Worm (Caenorhabditis elegans) whole organism, early embryonic: Measurements from ENCODE around the gene T05D4.2.

ENCODE experiments used
- B0310.2 ChIP-seq: sonication (generic microtip); optimal IDR thresholded peaks from 2 replicates; lab custom pipeline; 2016; ENCODE audit warnings: mild to moderate bottlenecking, missing genetic modification characterization, missing compliant biosample characterization
- F13C5.2 ChIP-seq: sonication (generic microtip); optimal IDR thresholded peaks from 2 replicates; lab custom pipeline; 2017; ENCODE audit warnings: mild to moderate bottlenecking, missing genetic modification characterization, inconsistent platforms, missing compliant biosample characterization
- aly-1 ChIP-seq: sonication (generic microtip); optimal IDR thresholded peaks from 2 replicates; lab custom pipeline; 2016; ENCODE audit warnings: missing genetic modification characterization, missing compliant biosample characterization
- ama-1 ChIP-seq: fragments of 150-350 bp; optimal IDR thresholded peaks from 2 replicates; lab custom pipeline; 2014
- ceh-13 ChIP-seq: fragments of 200-800 bp; sonication (Bioruptor generic); optimal IDR thresholded peaks from 2 replicates; lab custom pipeline; 2018; ENCODE audit warnings: mild to moderate bottlenecking, missing genetic modification characterization, missing compliant biosample characterization
- ceh-36 ChIP-seq: sonication (generic microtip); optimal IDR thresholded peaks from 2 replicates; lab custom pipeline; 2016; ENCODE audit warnings: missing genetic modification characterization, inconsistent platforms, missing compliant biosample characterization
- ets-7 ChIP-seq: sonication (generic microtip); optimal IDR thresholded peaks from 2 replicates; lab custom pipeline; 2016; ENCODE audit warnings: missing genotype, missing genetic modification characterization, missing compliant biosample characterization
- flt-1 ChIP-seq: fragments of 200-800 bp; sonication (Bioruptor generic); IDR thresholded peaks from 2 replicates; pipeline ENCODE4 v1.3.6; 2022; ENCODE audit warnings: missing genetic modification characterization, missing compliant biosample characterization
- hmbx-1 ChIP-seq: sonication (generic microtip); optimal IDR thresholded peaks from 2 replicates; lab custom pipeline; 2016; ENCODE audit warnings: mild to moderate bottlenecking, missing genetic modification characterization, missing compliant biosample characterization
- hmg-4 ChIP-seq: fragments of 200-800 bp; sonication (Bioruptor generic); optimal IDR thresholded peaks from 2 replicates; lab custom pipeline; 2018; ENCODE audit warnings: mild to moderate bottlenecking, missing genetic modification characterization, missing compliant biosample characterization
- hnd-1 ChIP-seq: sonication (generic microtip); optimal IDR thresholded peaks from 2 replicates; lab custom pipeline; 2016; ENCODE audit warnings: missing genetic modification characterization, missing compliant biosample characterization
- pes-1 ChIP-seq: fragments of 200-800 bp; sonication (Bioruptor generic); IDR thresholded peaks from 2 replicates; pipeline ENCODE4 v1.3.6; 2022; ENCODE audit warnings: missing genetic modification reagents, missing genetic modification characterization, missing compliant biosample characterization
- scrt-1 ChIP-seq: fragments of 200-800 bp; sonication (Bioruptor generic); IDR thresholded peaks from 2 replicates; pipeline ENCODE4 v1.3.6; 2022; ENCODE audit warnings: missing genetic modification characterization, missing compliant biosample characterization
- sea-1 ChIP-seq: fragments of 200-800 bp; sonication (Bioruptor generic); conservative IDR thresholded peaks from 2 replicates; pipeline ENCODE4 v1.3.6; 2022; ENCODE audit warnings: missing genetic modification characterization, missing compliant biosample characterization
- tbx-11 ChIP-seq: fragments of 200-800 bp; sonication (Bioruptor generic); IDR thresholded peaks from 2 replicates; pipeline ENCODE4 v1.3.6; 2022; ENCODE audit warnings: missing genetic modification characterization, missing compliant biosample characterization
- tbx-37 ChIP-seq: fragments of 200-800 bp; sonication (Bioruptor generic); conservative IDR thresholded peaks from 2 replicates; pipeline ENCODE4 v1.3.6; 2022; ENCODE audit warnings: missing genetic modification reagents, missing genetic modification characterization, missing compliant biosample characterization
- tra-4 ChIP-seq: sonication (generic microtip); optimal IDR thresholded peaks from 2 replicates; lab custom pipeline; 2017; ENCODE audit warnings: missing genetic modification characterization, missing compliant biosample characterization

Gene T05D4.2

DNA sequence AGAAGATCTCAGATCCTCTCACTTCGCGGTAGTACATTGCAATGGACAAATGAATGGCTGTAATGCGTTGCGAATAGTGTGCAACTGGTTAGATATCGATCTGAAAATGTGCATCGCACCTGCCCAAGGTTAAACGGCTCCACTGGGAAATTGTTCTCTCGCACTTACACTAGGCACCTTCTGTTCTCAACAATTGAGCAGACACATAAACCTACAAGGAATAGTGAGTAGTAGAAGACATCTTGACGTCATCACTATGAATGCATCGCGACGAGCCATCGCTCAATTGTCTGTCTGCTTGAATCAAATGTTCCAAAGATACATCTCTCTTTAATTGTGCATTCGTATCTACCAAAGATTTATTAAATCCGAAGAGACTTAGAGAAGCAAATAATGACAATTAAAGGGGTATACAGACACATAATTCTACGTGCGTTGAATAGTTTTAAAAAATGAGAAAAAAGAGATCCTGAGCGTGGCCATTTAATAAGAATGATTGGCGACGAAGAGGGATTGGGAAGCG, at the start of gene T05D4.2:
T05D4.2 (minus strand) TSS at position 83 of the 523 bp plus-strand sequence.
- TF ChIP-seq flt-1 (GFP tag; lab: Robert Waterston, UW) (no peak), B0310.2 (tag; lab: Kevin White, UChicago) (no peak), hnd-1 (tag; lab: Kevin White, UChicago) (no peak), ceh-13 (no peak), tra-4 (tag; lab: Kevin White, UChicago) (no peak)

DNA sequence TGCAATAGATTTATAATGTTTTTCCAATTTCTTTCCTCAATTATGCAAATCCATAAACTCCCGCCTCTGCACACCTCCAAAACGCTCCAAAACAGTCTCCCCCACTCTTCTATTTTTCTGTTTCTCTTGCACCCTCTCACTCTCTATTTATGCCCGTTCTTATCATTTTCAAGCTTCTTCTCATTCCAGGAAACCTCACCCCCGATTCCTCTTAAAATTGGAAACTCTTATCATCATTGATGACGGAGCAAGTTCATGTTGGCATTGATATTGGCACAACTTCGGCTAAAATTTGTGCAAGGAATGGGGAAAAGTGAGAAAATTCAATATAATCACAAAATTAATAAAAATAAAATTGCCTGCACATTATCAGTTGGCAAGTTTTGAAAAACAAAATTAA, 45.0 kb upstream of the T05D4.2 start, which contains the start of gene shpk-1:
shpk-1 (plus strand) TSS at position 188 of the 400 bp plus-strand sequence.
- TF ChIP-seq hmbx-1 (no peak), tbx-11 (GFP tag; lab: Robert Waterston, UW) (no peak), aly-1 (tag; lab: Kevin White, UChicago) (no peak), tbx-37 (GFP tag; lab: Robert Waterston, UW) (no peak), hnd-1 (tag; lab: Kevin White, UChicago) (no peak), sea-1 (GFP tag; lab: Robert Waterston, UW) (no peak), ets-7 (tag; lab: Kevin White, UChicago) (no peak), ama-1 (lab: Kevin White, UChicago) (no peak), hmg-4 (GFP tag; lab: Kevin White, UChicago) (no peak)

DNA sequence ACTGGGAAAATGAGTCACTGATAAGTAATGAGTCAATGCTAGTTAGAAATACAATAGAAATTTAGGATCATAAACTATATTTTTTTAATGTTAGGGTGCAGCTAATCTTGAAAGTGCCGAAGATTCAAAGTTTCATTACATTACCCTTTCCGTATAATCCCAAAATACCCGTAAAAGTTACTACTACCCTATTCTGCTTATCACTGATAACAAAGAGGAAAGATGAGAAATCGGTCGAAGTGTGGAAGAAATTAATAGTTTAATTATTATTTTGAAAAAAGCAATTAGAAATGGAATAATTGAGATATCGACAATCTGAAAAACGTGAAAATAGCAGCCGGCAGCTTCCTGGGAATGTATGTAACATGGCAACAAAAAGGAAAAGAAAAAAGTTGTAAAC, 44.0 kb upstream of the T05D4.2 start:
- no peak for TF ChIP-seq ceh-13
- no peak for TF ChIP-seq B0310.2 (tag; lab: Kevin White, UChicago)
- no peak for TF ChIP-seq hmbx-1
- TF ChIP-seq aly-1 (tag; lab: Kevin White, UChicago) = no peak
- TF ChIP-seq flt-1 (GFP tag; lab: Robert Waterston, UW) = no peak
- TF ChIP-seq hnd-1 (tag; lab: Kevin White, UChicago) = no peak
- no peak for TF ChIP-seq sea-1 (GFP tag; lab: Robert Waterston, UW)
- TF ChIP-seq hmg-4 (GFP tag; lab: Kevin White, UChicago) = no peak
- TF ChIP-seq ama-1 (lab: Kevin White, UChicago) = no peak
- TF ChIP-seq tra-4 (tag; lab: Kevin White, UChicago) = no peak
- no peak for TF ChIP-seq tbx-37 (GFP tag; lab: Robert Waterston, UW)
- TF ChIP-seq pes-1 (GFP tag; lab: Robert Waterston, UW) = no peak
- no peak for TF ChIP-seq tbx-11 (GFP tag; lab: Robert Waterston, UW)
- TF ChIP-seq ets-7 (tag; lab: Kevin White, UChicago) = no peak
- no peak for TF ChIP-seq scrt-1 (GFP tag; lab: Robert Waterston, UW)
- TF ChIP-seq ceh-36 (tag; lab: Kevin White, UChicago) = no peak
- no peak for TF ChIP-seq F13C5.2 (tag; lab: Kevin White, UChicago)

DNA sequence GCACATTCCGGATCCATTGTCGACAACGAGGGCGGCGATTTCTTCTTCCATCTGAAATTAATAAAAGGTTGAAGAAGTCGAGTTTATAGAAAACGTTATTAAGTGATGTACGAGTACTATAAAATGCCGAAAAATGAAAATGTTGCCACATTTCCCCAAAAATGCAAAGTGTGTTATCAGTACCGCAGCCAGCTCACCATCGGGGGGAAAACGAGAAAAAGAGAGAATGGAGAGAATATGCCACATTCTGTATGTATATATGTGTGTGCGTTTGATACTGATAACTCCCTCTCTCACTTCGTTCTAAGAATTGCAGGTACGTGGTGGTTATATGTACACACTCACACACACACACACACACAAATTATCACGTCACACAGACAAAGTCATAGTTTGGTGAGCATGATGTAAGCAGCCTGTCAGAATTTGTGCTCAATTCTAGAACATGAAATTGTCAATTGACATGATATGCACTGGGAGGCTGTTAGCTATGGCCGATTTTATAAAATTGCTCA, 43.2 kb upstream of the T05D4.2 start, which contains the start of gene act-5:
act-5 (minus strand) TSS at position 51 of the 515 bp plus-strand sequence.
- TF ChIP-seq sea-1 (GFP tag; lab: Robert Waterston, UW) (no peak), ets-7 (tag; lab: Kevin White, UChicago) (no peak), ama-1 (lab: Kevin White, UChicago) (no peak), ceh-13 (no peak), F13C5.2 (tag; lab: Kevin White, UChicago) (no peak), pes-1 (GFP tag; lab: Robert Waterston, UW) (no peak), tbx-37 (GFP tag; lab: Robert Waterston, UW) (no peak), aly-1 (tag; lab: Kevin White, UChicago) (no peak), hmg-4 (GFP tag; lab: Kevin White, UChicago) (no peak), hmbx-1 (no peak), ceh-36 (tag; lab: Kevin White, UChicago) (no peak), tbx-11 (GFP tag; lab: Robert Waterston, UW) (no peak), B0310.2 (tag; lab: Kevin White, UChicago) (no peak), scrt-1 (GFP tag; lab: Robert Waterston, UW) (no peak)

DNA sequence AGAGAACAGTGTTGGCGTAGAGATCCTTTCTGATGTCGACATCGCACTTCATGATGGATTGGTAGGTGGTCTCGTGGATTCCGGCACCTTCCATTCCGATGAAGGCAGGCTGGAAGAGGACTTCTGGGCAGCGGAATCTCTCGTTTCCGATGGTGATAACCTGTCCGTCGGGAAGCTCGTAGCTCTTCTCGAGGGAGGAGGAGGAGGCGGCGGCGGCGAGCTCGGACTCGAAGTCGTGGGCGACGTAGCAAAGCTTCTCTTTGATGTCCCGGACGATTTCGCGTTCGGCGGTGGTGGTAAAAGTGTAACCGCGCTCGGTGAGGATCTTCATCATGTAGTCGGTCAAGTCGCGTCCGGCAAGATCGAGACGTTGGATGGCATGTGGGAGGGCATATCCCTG, 42.0 kb upstream of the T05D4.2 start:
- TF ChIP-seq tbx-37 (GFP tag; lab: Robert Waterston, UW) (no peak), pes-1 (GFP tag; lab: Robert Waterston, UW) (no peak), F13C5.2 (tag; lab: Kevin White, UChicago) (no peak), sea-1 (GFP tag; lab: Robert Waterston, UW) (no peak), ets-7 (tag; lab: Kevin White, UChicago) (no peak), ceh-36 (tag; lab: Kevin White, UChicago) (no peak), scrt-1 (GFP tag; lab: Robert Waterston, UW) (no peak), B0310.2 (tag; lab: Kevin White, UChicago) (no peak), aly-1 (tag; lab: Kevin White, UChicago) (no peak), hmbx-1 (no peak)

DNA sequence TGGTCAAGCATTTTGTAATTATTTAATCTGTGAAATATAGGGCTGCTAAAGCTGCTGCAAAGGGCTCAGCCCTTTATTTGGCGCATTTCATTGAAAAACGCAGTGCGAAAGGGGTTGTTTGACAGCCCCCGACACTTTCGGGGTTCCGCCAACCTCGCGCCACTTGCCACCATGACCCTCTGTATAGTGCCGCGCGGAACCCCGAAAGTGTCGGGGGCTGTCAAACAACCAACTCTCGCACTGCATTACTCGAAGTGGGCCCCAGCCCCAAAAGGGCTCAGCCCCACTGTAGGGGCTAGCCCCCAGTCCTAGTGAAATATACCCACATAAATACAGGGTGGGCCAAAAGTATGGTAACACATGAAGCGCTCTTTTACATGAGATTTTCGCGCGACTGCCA, 37.4 kb upstream of the T05D4.2 start:
- TF ChIP-seq aly-1 (tag; lab: Kevin White, UChicago) (no peak), F13C5.2 (tag; lab: Kevin White, UChicago) (no peak), tra-4 (tag; lab: Kevin White, UChicago) (no peak), hmg-4 (GFP tag; lab: Kevin White, UChicago) (no peak), scrt-1 (GFP tag; lab: Robert Waterston, UW) (no peak), tbx-11 (GFP tag; lab: Robert Waterston, UW) (no peak), hnd-1 (tag; lab: Kevin White, UChicago) (no peak), B0310.2 (tag; lab: Kevin White, UChicago) (no peak), pes-1 (GFP tag; lab: Robert Waterston, UW) (no peak), flt-1 (GFP tag; lab: Robert Waterston, UW) (no peak), tbx-37 (GFP tag; lab: Robert Waterston, UW) (no peak), hmbx-1 (no peak), ceh-13 (no peak), ets-7 (tag; lab: Kevin White, UChicago) (no peak), ceh-36 (tag; lab: Kevin White, UChicago) (no peak), ama-1 (lab: Kevin White, UChicago) (no peak), sea-1 (GFP tag; lab: Robert Waterston, UW) (no peak)
